Worm (Caenorhabditis elegans): ENCODE results near the gene gpa-1.

Gene gpa-1

DNA sequence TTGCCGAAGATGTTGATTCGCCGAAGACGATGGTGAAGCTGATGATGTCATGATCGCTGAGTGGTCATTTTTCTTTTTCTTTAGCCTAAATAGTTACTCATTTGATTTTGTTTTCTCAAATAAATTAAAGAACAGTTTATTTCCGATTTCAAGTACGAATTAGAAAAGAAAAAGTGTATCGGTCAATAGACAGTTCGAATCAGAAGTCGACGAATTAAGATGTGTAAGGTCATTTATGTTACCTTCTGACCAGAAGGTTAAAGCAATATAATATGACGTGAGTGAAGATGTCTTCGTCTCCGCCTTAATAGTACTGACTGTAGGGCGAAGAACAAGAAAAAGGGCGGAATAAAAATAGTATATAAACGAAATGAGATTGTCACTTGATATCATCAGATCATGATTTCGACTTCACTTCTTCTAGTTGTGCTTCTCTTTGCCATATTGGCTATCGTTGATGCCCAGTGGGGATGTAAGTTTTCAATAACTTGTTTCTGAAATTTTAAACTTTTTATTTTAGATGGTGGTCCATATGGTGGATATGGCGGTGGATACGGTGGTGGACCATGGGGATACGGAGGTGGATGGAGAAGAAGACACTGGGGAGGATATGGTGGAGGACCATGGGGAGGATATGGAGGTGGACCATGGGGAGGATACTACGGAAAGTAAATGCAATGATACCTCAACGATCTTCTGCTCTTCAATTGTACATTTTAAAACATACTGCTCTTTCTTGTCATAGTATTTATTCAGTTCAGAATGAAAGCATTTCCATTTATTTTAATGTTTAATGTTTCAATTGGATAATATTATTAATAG is 30.3 kb downstream of the gpa-1 start, which contains the start of the genes T19C4.24 and nlp-33 (continued):
- TF ChIP-seq mef-2 (tag; optimal IDR thresholded peaks at IDR 0.05), result no peak
- peak; percentile 40 for TF ChIP-seq nhr-71 (tag; optimal IDR thresholded peaks at IDR 0.05)
- TF ChIP-seq nhr-28 (tag; optimal IDR thresholded peaks at IDR 0.05), result no peak
- TF ChIP-seq nhr-90 (tag; optimal IDR thresholded peaks at IDR 0.05; ENCODE audit: poor library complexity), result peak; percentile 51
- TF ChIP-seq sox-4 (tag; optimal IDR thresholded peaks at IDR 0.05), result no peak
- TF ChIP-seq zip-4 (GFP tag; optimal IDR thresholded peaks at IDR 0.05), result no peak
- TF ChIP-seq C16A3.4 (tag; optimal IDR thresholded peaks at IDR 0.05), result no peak
- TF ChIP-seq alr-1 (tag; optimal IDR thresholded peaks at IDR 0.05; ENCODE audit: borderline replicate concordance), result no peak
- TF ChIP-seq nhr-47 (tag; optimal IDR thresholded peaks at IDR 0.05), result no peak
- no peak for TF ChIP-seq mep-1 (tag; optimal IDR thresholded peaks at IDR 0.05)
- TF ChIP-seq mab-9 (GFP tag; IDR thresholded peaks at IDR 0.05), result no peak
- no peak for TF ChIP-seq unc-98 (GFP tag; IDR thresholded peaks at IDR 0.05)
- peak; percentile 82 for TF ChIP-seq ama-1 (optimal IDR thresholded peaks at IDR 0.05)
- peak; percentile 54 for TF ChIP-seq nhr-20 (tag; optimal IDR thresholded peaks at IDR 0.05)
- no peak for TF ChIP-seq nhr-237 (tag; optimal IDR thresholded peaks at IDR 0.05)
- TF ChIP-seq zag-1 (tag; optimal IDR thresholded peaks at IDR 0.05), result no peak
- no peak for TF ChIP-seq F16B12.6 (tag; optimal IDR thresholded peaks at IDR 0.05)
- no peak for TF ChIP-seq ceh-82 (tag; optimal IDR thresholded peaks at IDR 0.05)
- TF ChIP-seq Y116A8C.19 (tag; optimal IDR thresholded peaks at IDR 0.05; ENCODE audit: borderline replicate concordance), result no peak
- TF ChIP-seq unc-62 (GFP tag; optimal IDR thresholded peaks at IDR 0.05), result no peak
- TF ChIP-seq blmp-1 (tag; optimal IDR thresholded peaks at IDR 0.05), result peak; percentile 26
- no peak for TF ChIP-seq ztf-4 (tag; optimal IDR thresholded peaks at IDR 0.05)
- TF ChIP-seq xbp-1 (tag; optimal IDR thresholded peaks at IDR 0.05), result no peak
- TF ChIP-seq unc-30 (tag; optimal IDR thresholded peaks at IDR 0.05), result no peak
- TF ChIP-seq tlp-1 (tag; optimal IDR thresholded peaks at IDR 0.05), result no peak
- no peak for TF ChIP-seq dpl-1 (GFP tag; optimal IDR thresholded peaks at IDR 0.05)
- TF ChIP-seq nhr-12 (tag; optimal IDR thresholded peaks at IDR 0.05), result no peak
- TF ChIP-seq fkh-4 (tag; optimal IDR thresholded peaks at IDR 0.05; ENCODE audit: borderline replicate concordance), result no peak

DNA sequence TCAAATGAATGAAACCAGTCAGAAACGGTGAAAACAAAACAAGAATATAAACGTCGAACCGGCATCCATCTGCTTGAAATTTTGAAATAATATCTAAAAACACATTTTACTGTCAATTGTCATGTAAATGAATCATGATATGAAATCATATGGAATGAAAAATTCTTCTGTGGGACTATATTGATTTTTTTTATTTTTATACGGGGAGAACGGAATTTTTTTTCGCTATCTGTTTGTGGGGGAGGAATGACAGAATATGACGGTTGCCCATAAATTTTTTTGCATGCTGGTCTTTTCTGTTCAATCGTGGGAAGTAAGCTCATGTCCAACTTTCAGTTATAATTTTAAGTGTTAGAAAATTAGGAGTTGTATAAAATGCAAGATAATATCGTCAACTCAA is 32.8 kb downstream of the gpa-1 start, which contains the start of gene C06H2.7:
Gene C06H2.7, minus strand, starts transcription at position 101 of the 400 bp plus-strand sequence.
- TF ChIP-seq lin-14 (GFP tag; optimal IDR thresholded peaks at IDR 0.05) (no peak), efl-1 (optimal IDR thresholded peaks at IDR 0.05) (no peak), efl-1 (GFP tag; optimal IDR thresholded peaks at IDR 0.05 in 1 of 2) (peak in 1 of 2 experiments; percentile 7), hpl-2 (GFP tag; optimal IDR thresholded peaks at IDR 0.05) (no peak), nhr-237 (tag; optimal IDR thresholded peaks at IDR 0.05) (no peak)

ce11 chrV:11141179-11141578 is 36.3 kb downstream of the gpa-1 start, which contains the start of gene folt-1:
Gene folt-1, plus strand, starts transcription at chrV:11141479.
- TF ChIP-seq unc-62 (GFP tag; optimal IDR thresholded peaks at IDR 0.05) (no peak), hlh-17 (GFP tag; optimal IDR thresholded peaks at IDR 0.05; ENCODE audit: borderline replicate concordance) (no peak), nhr-19 (GFP tag; conservative IDR thresholded peaks at IDR 0.05) (no peak), ztf-4 (tag; optimal IDR thresholded peaks at IDR 0.05) (no peak), nhr-28 (tag; optimal IDR thresholded peaks at IDR 0.05) (no peak), Y116A8C.19 (tag; optimal IDR thresholded peaks at IDR 0.05; ENCODE audit: borderline replicate concordance) (no peak), irx-1 (tag; optimal IDR thresholded peaks at IDR 0.05) (no peak), sup-37 (GFP tag; optimal IDR thresholded peaks at IDR 0.05) (no peak), ama-1 (optimal IDR thresholded peaks at IDR 0.05) (no peak), hpl-2 (GFP tag; optimal IDR thresholded peaks at IDR 0.05) (no peak), xbp-1 (tag; optimal IDR thresholded peaks at IDR 0.05) (no peak), mep-1 (tag; optimal IDR thresholded peaks at IDR 0.05) (no peak), isw-1 (GFP tag; IDR thresholded peaks at IDR 0.05) (no peak)

Data from whole organism, L1 larva.